Worm (Caenorhabditis elegans) whole organism, midembryonic: ENCODE results near the gene sre-10.

ENCODE experiments used
- T22C8.4 ChIP-seq: fragments of 200-800 bp; sonication (Bioruptor generic); IDR thresholded peaks from 2 replicates; pipeline ENCODE4 v1.3.6; 2022; ENCODE audit warnings: missing genetic modification characterization, missing compliant biosample characterization
- cog-1 ChIP-seq: sonication (generic microtip); optimal IDR thresholded peaks from 2 replicates; lab custom pipeline; 2016; ENCODE audit warnings: missing genetic modification characterization, missing compliant biosample characterization
- flt-1 ChIP-seq: fragments of 200-800 bp; sonication (Bioruptor generic); IDR thresholded peaks from 2 replicates; pipeline ENCODE4 v1.3.6; 2022; ENCODE audit warnings: missing genetic modification characterization, missing compliant biosample characterization
- klf-2 ChIP-seq: fragments of 200-800 bp; sonication (Bioruptor generic); conservative IDR thresholded peaks from 2 replicates; pipeline ENCODE4 v1.3.6; 2022; ENCODE audit warnings: missing genetic modification reagents, missing genetic modification characterization, missing compliant biosample characterization
- med-1 ChIP-seq: sonication (generic microtip); optimal IDR thresholded peaks from 2 replicates; lab custom pipeline; 2017; ENCODE audit warnings: missing genetic modification characterization, mild to moderate bottlenecking, missing compliant biosample characterization, antibody characterized with exemption, missing genetic modification reagents; ENCODE audit not compliant: insufficient read depth
- ref-1 ChIP-seq: fragments of 200-800 bp; sonication (Bioruptor generic); conservative IDR thresholded peaks from 2 replicates; pipeline ENCODE4 v1.3.6; 2022; ENCODE audit warnings: missing genetic modification reagents, missing genetic modification characterization, missing compliant biosample characterization
- tab-1 ChIP-seq: fragments of 200-800 bp; sonication (Bioruptor generic); IDR thresholded peaks from 2 replicates; pipeline ENCODE4 v1.3.6; 2022; ENCODE audit warnings: missing genetic modification characterization, missing compliant biosample characterization
- ztf-23 ChIP-seq: fragments of 200-800 bp; sonication (Bioruptor generic); IDR thresholded peaks from 2 replicates; pipeline ENCODE4 v1.3.6; 2022; ENCODE audit warnings: missing genetic modification reagents, missing genetic modification characterization, missing compliant biosample characterization
- ztf-29 ChIP-seq: fragments of 200-800 bp; sonication (Bioruptor generic); IDR thresholded peaks from 2 replicates; pipeline ENCODE4 v1.3.6; 2022; ENCODE audit warnings: missing genetic modification reagents, missing genetic modification characterization, missing compliant biosample characterization

DNA sequence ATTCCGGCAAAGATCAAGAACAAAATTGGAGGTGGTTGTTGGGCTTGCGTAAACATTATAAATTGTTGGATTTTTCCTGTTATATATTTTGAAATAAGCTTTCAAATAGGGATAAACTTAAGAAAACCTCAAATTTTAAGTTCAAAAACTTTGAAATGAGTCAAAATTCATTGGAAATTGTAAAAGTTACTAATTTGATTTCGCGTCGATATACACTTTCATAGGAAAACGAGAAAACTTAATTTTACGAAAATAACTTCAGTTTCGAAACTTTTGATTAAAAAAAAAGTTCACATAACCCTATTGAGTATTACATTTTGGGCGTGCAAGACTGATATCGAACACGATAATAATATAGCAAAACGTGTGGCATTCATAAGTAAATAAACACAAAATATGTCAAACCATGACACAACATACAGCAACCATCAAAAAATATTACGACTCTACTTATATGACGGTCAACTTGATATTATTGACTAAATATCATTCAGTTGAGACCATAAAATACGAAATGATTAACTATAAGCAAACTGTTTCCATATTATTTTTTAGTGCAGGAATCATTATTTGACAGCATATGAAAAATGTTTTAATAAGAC is 36.1 kb upstream of the sre-10 start:
- TF ChIP-seq ztf-23 (GFP tag; lab: Robert Waterston, UW): no peak
- no peak for TF ChIP-seq cog-1 (tag; lab: Kevin White, UChicago)
- TF ChIP-seq ref-1 (GFP tag; lab: Robert Waterston, UW): no peak
- no peak for TF ChIP-seq flt-1 (GFP tag; lab: Robert Waterston, UW)
- no peak for TF ChIP-seq tab-1
- TF ChIP-seq ztf-29 (GFP tag; lab: Robert Waterston, UW): no peak
- no peak for TF ChIP-seq med-1
- TF ChIP-seq klf-2: no peak
- no peak for TF ChIP-seq T22C8.4
